Fruit fly (Drosophila melanogaster) S2 (cell line): ENCODE results near the gene CecC.

ENCODE experiments used
- CG8478 ChIP-seq: fragments of >200 bp; optimal IDR thresholded peaks from 2 replicates; lab custom pipeline; 2018
- CTCF ChIP-seq, 2 experiments: fragments of >200 bp; optimal IDR thresholded peaks; 2 replicates each; lab custom pipeline; 2018

- TF ChIP-seq CG8478 (no peak), CTCF (optimal IDR thresholded peaks at IDR 0.05; lab: Kevin White, UChicago) (no peak)
These were observed at the start of gene CecC for dm6 chr3R:30216210-30216609.
